Fruit fly (Drosophila melanogaster): ENCODE measurements around the gene CG42394.
A peak's percentile ranks its signal among the peaks of the same experiment; 100 is the strongest.

Gene CG42394

dm6 chr3R:10875515-10876434 lies 26.1 kb downstream of the CG42394 start, which contains the start of gene Sodh2 (continued):
- TF ChIP-seq pfk (GFP tag; optimal IDR thresholded peaks at IDR 0.05) (peak; percentile 62), CG14965 (GFP tag; optimal IDR thresholded peaks at IDR 0.05; ENCODE audit: borderline replicate concordance) (no peak), CG15269 (tag; optimal IDR thresholded peaks at IDR 0.05) (peak; percentile 81), CG33213 (GFP tag; optimal IDR thresholded peaks at IDR 0.05) (peak; percentile 53), CG9727 (GFP tag; optimal IDR thresholded peaks at IDR 0.05) (peak; percentile 77), dmrt99B (tag; optimal IDR thresholded peaks at IDR 0.05) (peak; percentile 79), Asciz (GFP tag; optimal IDR thresholded peaks at IDR 0.05) (peak; percentile 82), CG13775 (GFP tag; optimal IDR thresholded peaks at IDR 0.05) (peak; percentile 63), ac (GFP tag; optimal IDR thresholded peaks at IDR 0.05) (peak; percentile 2), Nf-YA (GFP tag; IDR thresholded peaks at IDR 0.05) (0 out of 2 replicates have a peak, but pooled peaks have one; percentile 40), wek (GFP tag; optimal IDR thresholded peaks at IDR 0.05) (peak; percentile 85), CG8089 (GFP tag; optimal IDR thresholded peaks at IDR 0.05) (peak; percentile 29), CG1832 (GFP tag; optimal IDR thresholded peaks at IDR 0.05) (no peak), CG2120 (GFP tag; optimal IDR thresholded peaks at IDR 0.05) (peak; percentile 92), trh (GFP tag; optimal IDR thresholded peaks at IDR 0.05) (no peak), Atf3 (GFP tag; optimal IDR thresholded peaks at IDR 0.05) (peak; percentile 16), kay (GFP tag; optimal IDR thresholded peaks at IDR 0.05) (no peak), Meics (GFP tag; optimal IDR thresholded peaks at IDR 0.05) (peak; percentile 89), dpn (GFP tag; optimal IDR thresholded peaks at IDR 0.05) (peak; percentile 39 to 69), Hand (GFP tag; optimal IDR thresholded peaks at IDR 0.05) (peak; percentile 69), Dad (GFP tag; optimal IDR thresholded peaks at IDR 0.05) (peak; percentile 24), nom (GFP tag; optimal IDR thresholded peaks at IDR 0.05) (peak; percentile 55), CG14050 (GFP tag; IDR thresholded peaks at IDR 0.05) (peak; percentile 32), gcm2 (GFP tag; optimal IDR thresholded peaks at IDR 0.05) (no peak), CG6689 (GFP tag; IDR thresholded peaks at IDR 0.05) (peak; percentile 70), gro (GFP tag; optimal IDR thresholded peaks at IDR 0.05) (peak; percentile 55), Xrp1 (GFP tag; IDR thresholded peaks at IDR 0.05) (peak; percentile 54), chif (GFP tag; optimal IDR thresholded peaks at IDR 0.05) (peak; percentile 14 to 34), CG34422 (GFP tag; IDR thresholded peaks at IDR 0.05) (peak; percentile 87), cg (GFP tag; optimal IDR thresholded peaks at IDR 0.05) (peak; percentile 14), pros (GFP tag; optimal IDR thresholded peaks at IDR 0.05) (peak; percentile 12), Myb (GFP tag; optimal IDR thresholded peaks at IDR 0.05) (peak; percentile 57), Oli (tag; optimal IDR thresholded peaks at IDR 0.05) (peak; percentile 45), Vsx1 (GFP tag; optimal IDR thresholded peaks at IDR 0.05) (peak; percentile 72), CG9797 (GFP tag; optimal IDR thresholded peaks at IDR 0.05) (peak; percentile 22), ase (GFP tag; IDR thresholded peaks at IDR 0.05) (peak; percentile 57; the same call in 2 of the 3 replicates), Dip3 (GFP tag; optimal IDR thresholded peaks at IDR 0.05) (peak; percentile 78), run (tag; optimal IDR thresholded peaks at IDR 0.05) (peak; percentile 64), Fer2 (tag; optimal IDR thresholded peaks at IDR 0.05) (peak; percentile 31), CG1603 (tag; optimal IDR thresholded peaks at IDR 0.05) (peak; percentile 81), dati (GFP tag; IDR thresholded peaks at IDR 0.05) (0 out of 2 replicates have a peak, but pooled peaks have one; percentile 34), Lim3 (GFP tag; IDR thresholded peaks at IDR 0.05) (no peak), gcm (GFP tag; optimal IDR thresholded peaks at IDR 0.05) (peak; percentile 67), zen2 (GFP tag; IDR thresholded peaks at IDR 0.05; ENCODE audit: partially characterized antibody) (no peak), eve (GFP tag; optimal IDR thresholded peaks at IDR 0.05) (no peak), CG12071 (GFP tag; optimal IDR thresholded peaks at IDR 0.05) (peak; percentile 89), Doc2 (GFP tag; IDR thresholded peaks at IDR 0.05) (no peak), vvl (GFP tag; IDR thresholded peaks at IDR 0.05) (peak; percentile 79)

Measured in whole organism, embryonic.